Fruit fly (Drosophila melanogaster): ENCODE results near the gene AIMP2.
A peak's percentile ranks its signal among the peaks of the same experiment; 100 is the strongest.

DNA sequence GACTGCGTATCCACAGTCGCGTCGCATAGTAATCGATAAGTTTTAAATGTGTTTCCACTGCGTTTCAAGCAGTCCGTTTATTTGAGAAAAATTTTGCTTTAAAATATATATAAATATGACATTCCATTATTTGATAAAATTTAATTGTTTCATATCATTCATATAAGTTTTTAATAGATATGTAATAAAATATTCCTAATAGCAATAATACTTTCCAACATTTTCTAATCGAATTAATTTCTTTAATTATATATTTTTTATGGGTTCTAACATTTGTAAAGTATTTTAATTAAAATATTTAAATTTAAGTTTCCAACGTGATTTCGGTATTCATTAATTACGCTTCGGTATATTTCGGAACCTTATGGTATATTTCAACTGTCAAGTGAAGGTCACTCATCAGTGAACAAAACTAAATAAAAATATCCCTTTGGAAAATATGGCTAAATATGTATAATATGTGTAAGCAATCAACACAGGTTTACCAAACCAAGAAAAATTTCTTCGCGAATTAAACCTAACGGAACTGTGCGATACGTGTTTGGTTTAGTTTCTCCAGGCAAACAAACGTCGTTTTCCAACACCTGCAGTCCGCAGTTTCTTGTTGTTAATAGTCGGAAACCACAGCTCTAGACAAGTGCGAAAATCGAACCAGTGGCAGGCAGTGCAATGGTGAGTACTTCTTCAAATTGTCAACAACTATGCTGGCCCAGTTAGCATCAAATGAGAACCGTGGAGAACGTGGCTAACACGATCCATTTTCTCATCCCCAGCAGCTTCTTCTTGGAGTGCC, 20.2 kb upstream of the AIMP2 start, which contains the start of the genes CG7739 and SCCRO:
- TF ChIP-seq GATAd (GFP tag; optimal IDR thresholded peaks at IDR 0.05) = no peak
- TF ChIP-seq psq (GFP tag; optimal IDR thresholded peaks at IDR 0.05) = peak; percentile 38
- TF ChIP-seq br (GFP tag; optimal IDR thresholded peaks at IDR 0.05) = peak; percentile 30
- no peak for TF ChIP-seq Abd-B (GFP tag; optimal IDR thresholded peaks at IDR 0.05)
- TF ChIP-seq Dfd (GFP tag; optimal IDR thresholded peaks at IDR 0.05) = no peak
- no peak for TF ChIP-seq pan (optimal IDR thresholded peaks at IDR 0.05)
- no peak for TF ChIP-seq brk (GFP tag; optimal IDR thresholded peaks at IDR 0.05)
- TF ChIP-seq Hr78 (GFP tag; optimal IDR thresholded peaks at IDR 0.05) = no peak
- TF ChIP-seq Sp1 (GFP tag; optimal IDR thresholded peaks at IDR 0.05) = peak; percentile 41
- TF ChIP-seq Dif (GFP tag; optimal IDR thresholded peaks at IDR 0.05; ENCODE audit: partially characterized antibody) = no peak
- no peak for TF ChIP-seq Rel (GFP tag; optimal IDR thresholded peaks at IDR 0.05)
- TF ChIP-seq Rel (tag; optimal IDR thresholded peaks at IDR 0.05) = peak; percentile 22
